Fruit fly (Drosophila melanogaster) whole organism, embryonic: ENCODE data around the gene Iyd.
A peak's percentile ranks its signal among the peaks of the same experiment; 100 is the strongest.

Experiments
- ATbp ChIP-seq: fragments of 200-800 bp; sonication (Bioruptor generic); optimal IDR thresholded peaks from 2 replicates; lab custom pipeline; 2017; ENCODE audit warnings: missing biosample characterization, mild to moderate bottlenecking, missing genetic modification characterization, missing genetic modification reagents
- Blimp-1 ChIP-seq: fragments of 200-800 bp; sonication (Bioruptor generic); optimal IDR thresholded peaks from 3 replicates; lab custom pipeline; 2018; ENCODE audit warnings: missing biosample characterization, missing genetic modification characterization, mild to moderate bottlenecking, moderate library complexity, missing genetic modification reagents
- CG11456 ChIP-seq: fragments of 200-800 bp; sonication (Bioruptor generic); IDR thresholded peaks from 3 replicates; pipeline ENCODE4 v1.3.6; 2022; ENCODE audit warnings: missing biosample characterization, missing genetic modification characterization
- CG11723 ChIP-seq: fragments of 200-800 bp; sonication (Bioruptor generic); optimal IDR thresholded peaks from 2 replicates; lab custom pipeline; 2017; ENCODE audit warnings: missing biosample characterization, mild to moderate bottlenecking, missing genetic modification characterization
- CG12219 ChIP-seq: fragments of 200-800 bp; sonication (Bioruptor generic); optimal IDR thresholded peaks from 3 replicates; lab custom pipeline; 2018; ENCODE audit warnings: missing biosample characterization, mild to moderate bottlenecking, missing genetic modification characterization
- CG12744 ChIP-seq: fragments of 200-800 bp; sonication (Bioruptor generic); optimal IDR thresholded peaks from 2 replicates; lab custom pipeline; 2016; ENCODE audit warnings: missing biosample characterization, missing genetic modification characterization
- CG12769 ChIP-seq: fragments of 200-800 bp; sonication (Bioruptor generic); optimal IDR thresholded peaks from 2 replicates; lab custom pipeline; 2019; ENCODE audit warnings: missing biosample characterization, mild to moderate bottlenecking, missing genetic modification characterization, moderate library complexity
- CG13894 ChIP-seq: fragments of 200-800 bp; sonication (Bioruptor generic); optimal IDR thresholded peaks from 3 replicates; lab custom pipeline; 2018; ENCODE audit warnings: missing biosample characterization, mild to moderate bottlenecking, missing genetic modification characterization, moderate library complexity
- CG15269 ChIP-seq: fragments of 200-800 bp; sonication (Bioruptor generic); optimal IDR thresholded peaks from 2 replicates; lab custom pipeline; 2018; ENCODE audit warnings: missing biosample characterization, mild to moderate bottlenecking, missing genetic modification characterization, moderate library complexity
- CG15601 ChIP-seq: fragments of 200-800 bp; sonication (Bioruptor generic); optimal IDR thresholded peaks from 3 replicates; lab custom pipeline; 2019; ENCODE audit warnings: missing biosample characterization, mild to moderate bottlenecking, missing genetic modification characterization, moderate library complexity
- CG16863 ChIP-seq: fragments of 200-800 bp; sonication (Bioruptor generic); optimal IDR thresholded peaks from 3 replicates; lab custom pipeline; 2016; ENCODE audit warnings: missing biosample characterization, missing genetic modification characterization
- CG2129 ChIP-seq: fragments of 200-800 bp; sonication (Bioruptor generic); IDR thresholded peaks from 2 replicates; pipeline ENCODE4 v1.3.6; 2022; ENCODE audit warnings: missing biosample characterization, missing genetic modification characterization; ENCODE audit not compliant: partially characterized antibody
- CG3838 ChIP-seq: fragments of 200-800 bp; sonication (Bioruptor generic); optimal IDR thresholded peaks from 3 replicates; lab custom pipeline; 2016; ENCODE audit warnings: missing biosample characterization, missing genetic modification characterization
- CG4820 ChIP-seq: fragments of 200-800 bp; sonication (Bioruptor generic); optimal IDR thresholded peaks from 3 replicates; lab custom pipeline; 2016; ENCODE audit warnings: missing biosample characterization, missing genetic modification characterization
- CG6765 ChIP-seq: fragments of 200-800 bp; sonication (Bioruptor generic); optimal IDR thresholded peaks from 3 replicates; lab custom pipeline; 2017; ENCODE audit warnings: missing biosample characterization, mild to moderate bottlenecking, missing genetic modification characterization
- CG7839 ChIP-seq: fragments of 200-800 bp; sonication (Bioruptor generic); optimal IDR thresholded peaks from 3 replicates; lab custom pipeline; 2018; ENCODE audit warnings: missing biosample characterization, mild to moderate bottlenecking, missing genetic modification characterization, moderate library complexity
- CG8290 ChIP-seq, 3 experiments: fragments of 200-800 bp; sonication (Bioruptor generic); optimal IDR thresholded peaks; 2 replicates each; lab custom pipeline; 2016 to 2019; ENCODE audit warnings: missing biosample characterization in 3 of 3, missing genetic modification characterization in 3 of 3, mild to moderate bottlenecking in 2 of 3, moderate library complexity in 1 of 3
- CG9437 ChIP-seq: fragments of 200-800 bp; sonication (Bioruptor generic); optimal IDR thresholded peaks from 2 replicates; lab custom pipeline; 2018; ENCODE audit warnings: missing biosample characterization, mild to moderate bottlenecking, missing genetic modification characterization
- CG9727 ChIP-seq: fragments of 200-800 bp; sonication (Bioruptor generic); optimal IDR thresholded peaks from 3 replicates; lab custom pipeline; 2017; ENCODE audit warnings: missing biosample characterization, mild to moderate bottlenecking, missing genetic modification characterization
- D ChIP-seq, 2 experiments: fragments of 200-800 bp in 1 of 2; fragments of >200 bp in 1 of 2; sonication (Bioruptor generic) in 1 of 2; optimal IDR thresholded peaks; 2 replicates in 1 of 2; 3 replicates in 1 of 2; lab custom pipeline; 2017; ENCODE audit warnings: mild to moderate bottlenecking in 1 of 2, missing biosample characterization in 1 of 2, missing genetic modification characterization in 1 of 2, missing genetic modification reagents in 1 of 2
- D19A ChIP-seq: fragments of 200-800 bp; optimal IDR thresholded peaks from 3 replicates; lab custom pipeline; 2019; ENCODE audit warnings: missing biosample characterization, mild to moderate bottlenecking, missing genetic modification characterization, moderate library complexity
- Drgx ChIP-seq: fragments of 200-800 bp; sonication (Bioruptor generic); IDR thresholded peaks from 2 replicates; pipeline ENCODE4 v1.3.6; 2022; ENCODE audit warnings: missing biosample characterization, missing genetic modification characterization
- Elba2 ChIP-seq: fragments of 200-800 bp; sonication (Bioruptor generic); optimal IDR thresholded peaks from 3 replicates; lab custom pipeline; 2016; ENCODE audit warnings: missing biosample characterization, missing genetic modification characterization
- Ets65A ChIP-seq: fragments of 200-800 bp; sonication (Bioruptor generic); peaks from one replicate; lab custom pipeline; 2016; ENCODE audit warnings: missing biosample characterization, missing genetic modification characterization
- Gsc ChIP-seq: fragments of 200-800 bp; sonication (Bioruptor generic); IDR thresholded peaks from 2 replicates; pipeline ENCODE4 v1.3.6; 2022; ENCODE audit warnings: missing biosample characterization, missing genetic modification characterization
- Hmr ChIP-seq: fragments of 200-800 bp; sonication (Bioruptor generic); optimal IDR thresholded peaks from 3 replicates; lab custom pipeline; 2017; ENCODE audit warnings: mild to moderate bottlenecking, missing biosample characterization, missing genetic modification reagents, missing genetic modification characterization
- Med ChIP-seq: fragments of 200-800 bp; sonication (Bioruptor generic); peaks from one replicate; lab custom pipeline; 2016; ENCODE audit warnings: missing biosample characterization, missing genetic modification characterization, mild to moderate bottlenecking, inconsistent platforms, moderate library complexity
- Mrtf ChIP-seq: fragments of 200-800 bp; sonication (Bioruptor generic); IDR thresholded peaks from 3 replicates; pipeline ENCODE4 v1.3.6; 2022; ENCODE audit warnings: missing biosample characterization, missing genetic modification characterization
- Opbp ChIP-seq: fragments of 200-800 bp; sonication (Bioruptor generic); IDR thresholded peaks from 3 replicates; pipeline ENCODE4 v1.3.6; 2022; ENCODE audit warnings: missing biosample characterization, missing genetic modification characterization; ENCODE audit not compliant: partially characterized antibody
- al ChIP-seq: fragments of 200-800 bp; sonication (Bioruptor generic); IDR thresholded peaks from 2 replicates; pipeline ENCODE4 v1.3.6; 2022; ENCODE audit warnings: missing biosample characterization, missing genetic modification characterization
- chinmo ChIP-seq: fragments of 200-800 bp; sonication (Bioruptor generic); IDR thresholded peaks from 4 replicates; pipeline ENCODE4 v1.3.6; 2022; ENCODE audit warnings: missing biosample characterization, missing genetic modification characterization; ENCODE audit not compliant: partially characterized antibody
- danr ChIP-seq: fragments of 200-800 bp; sonication (Bioruptor generic); IDR thresholded peaks from 2 replicates; pipeline ENCODE4 v1.3.6; 2022; ENCODE audit warnings: missing biosample characterization, missing genetic modification characterization
- ewg ChIP-seq: fragments of 200-800 bp; sonication (Bioruptor generic); optimal IDR thresholded peaks from 3 replicates; lab custom pipeline; 2017; ENCODE audit warnings: mild to moderate bottlenecking, missing biosample characterization, missing genetic modification reagents, missing genetic modification characterization
- eyg ChIP-seq: fragments of 200-800 bp; sonication (Bioruptor generic); optimal IDR thresholded peaks from 3 replicates; lab custom pipeline; 2016; ENCODE audit warnings: missing biosample characterization, missing genetic modification characterization
- gsb ChIP-seq: fragments of 200-800 bp; sonication (Bioruptor generic); IDR thresholded peaks from 2 replicates; pipeline ENCODE4 v1.3.6; 2022; ENCODE audit warnings: missing biosample characterization, missing genetic modification characterization
- hb ChIP-seq: fragments of 200-800 bp; sonication (Bioruptor generic); IDR thresholded peaks from 3 replicates; pipeline ENCODE4 v1.3.6; 2022; ENCODE audit warnings: missing biosample characterization, missing genetic modification characterization; ENCODE audit not compliant: partially characterized antibody
- kay ChIP-seq: fragments of 200-800 bp; sonication (Bioruptor generic); optimal IDR thresholded peaks from 2 replicates; lab custom pipeline; 2016; ENCODE audit warnings: missing biosample characterization, missing genetic modification characterization
- odd ChIP-seq: fragments of 200-800 bp; sonication (Bioruptor generic); optimal IDR thresholded peaks from 2 replicates; lab custom pipeline; 2017; ENCODE audit warnings: missing biosample characterization, mild to moderate bottlenecking, missing genetic modification characterization
- pros ChIP-seq: fragments of 200-800 bp; sonication (Bioruptor generic); optimal IDR thresholded peaks from 3 replicates; lab custom pipeline; 2019; ENCODE audit warnings: missing biosample characterization, mild to moderate bottlenecking, missing genetic modification characterization, moderate library complexity
- pzg ChIP-seq: fragments of 200-800 bp; sonication (Bioruptor generic); optimal IDR thresholded peaks from 3 replicates; lab custom pipeline; 2018; ENCODE audit warnings: missing biosample characterization, mild to moderate bottlenecking, missing genetic modification characterization, moderate library complexity
- row ChIP-seq: fragments of 200-800 bp; sonication (Bioruptor generic); IDR thresholded peaks from 3 replicates; pipeline ENCODE4 v1.3.6; 2022; ENCODE audit warnings: missing biosample characterization, missing genetic modification characterization
- slou ChIP-seq: fragments of 200-800 bp; sonication (Bioruptor generic); optimal IDR thresholded peaks from 3 replicates; lab custom pipeline; 2016; ENCODE audit warnings: missing biosample characterization, missing genetic modification characterization
- sug ChIP-seq: fragments of 200-800 bp; optimal IDR thresholded peaks from 2 replicates; lab custom pipeline; 2019; ENCODE audit warnings: missing biosample characterization, mild to moderate bottlenecking, missing genetic modification characterization, moderate library complexity
- tin ChIP-seq: fragments of 200-800 bp; sonication (Bioruptor generic); optimal IDR thresholded peaks from 3 replicates; lab custom pipeline; 2016; ENCODE audit warnings: missing biosample characterization, missing genetic modification characterization
- vfl ChIP-seq: fragments of 200-800 bp; sonication (Bioruptor generic); optimal IDR thresholded peaks from 2 replicates; lab custom pipeline; 2016; ENCODE audit warnings: missing biosample characterization, missing genetic modification characterization

Gene Iyd

dm6 chr3L:11053843-11054242 is 42.2 kb downstream of the Iyd start, which contains the start of gene CG7888 (continued):
- TF ChIP-seq vfl (no peak), ATbp (GFP tag; lab: Kevin White, UChicago) (no peak), CG9727 (GFP tag; lab: Kevin White, UChicago) (no peak), gsb (GFP tag; lab: Robert Waterston, UW) (no peak), slou (no peak), CG4820 (GFP tag; lab: Kevin White, UChicago) (no peak), CG15601 (tag; lab: Kevin White, UChicago) (no peak), CG16863 (GFP tag; lab: Kevin White, UChicago) (no peak), CG12769 (tag; lab: Kevin White, UChicago) (peak; percentile 3), al (GFP tag; lab: Robert Waterston, UW) (no peak), CG9437 (no peak), Opbp (GFP tag; lab: Robert Waterston, UW) (no peak), Med (peak; percentile 26), odd (no peak), Elba2 (GFP tag; lab: Kevin White, UChicago) (no peak), CG15269 (tag; lab: Kevin White, UChicago) (peak; percentile 13), CG12744 (GFP tag; lab: Kevin White, UChicago) (no peak), Gsc (no peak), D19A (tag; lab: Kevin White, UChicago) (peak; percentile 14), chinmo (GFP tag; lab: Robert Waterston, UW) (0 out of 4 replicates have a peak, but pooled peaks have one; percentile 23), ewg (GFP tag; lab: Kevin White, UChicago) (no peak), CG8290 (GFP tag; optimal IDR thresholded peaks at IDR 0.05; lab: Kevin White, UChicago) (no peak), CG8290 (tag; optimal IDR thresholded peaks at IDR 0.05; lab: Kevin White, UChicago) (peak in 1 of 2 experiments; percentile 46), row (GFP tag; lab: Robert Waterston, UW) (0 out of 3 replicates have a peak, but pooled peaks have one; percentile 11), CG13894 (tag; lab: Kevin White, UChicago) (peak; percentile 63), CG11723 (GFP tag; lab: Kevin White, UChicago) (no peak)

dm6 chr3L:11052760-11053259 is 43.2 kb downstream of the Iyd start:
- TF ChIP-seq Ets65A (GFP tag; lab: Kevin White, UChicago) (peak; percentile 91), sug (no peak), Drgx (GFP tag; lab: Robert Waterston, UW) (peak; percentile 57; the same call in 1 of the 2 replicates), ewg (GFP tag; lab: Kevin White, UChicago) (no peak), CG2129 (GFP tag; lab: Robert Waterston, UW) (no peak), pzg (no peak), kay (no peak)

DNA sequence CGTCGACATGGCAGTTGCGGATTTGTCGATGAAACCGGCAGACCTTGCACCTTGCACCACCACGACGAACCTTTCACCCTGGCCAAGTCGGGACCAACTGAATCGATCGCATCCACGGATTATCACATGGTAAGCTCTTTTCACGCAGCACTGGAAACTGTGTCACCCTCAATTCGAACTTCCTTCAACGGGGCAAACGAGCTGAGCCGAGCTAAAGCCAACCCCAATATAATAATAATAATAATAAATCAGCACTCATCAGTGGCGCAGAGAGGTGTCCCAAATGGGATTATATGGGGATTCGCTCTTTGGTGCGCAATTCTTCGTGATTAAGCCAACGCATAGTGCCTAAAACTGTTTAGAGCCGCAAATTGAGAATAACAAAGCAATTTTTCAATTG is 44.8 kb downstream of the Iyd start, which contains the start of gene CG43693:
TSS of gene CG43693 (minus strand) at position 101 of the 400 bp plus-strand sequence.
- TF ChIP-seq tin (GFP tag; lab: Kevin White, UChicago) (no peak), hb (0 out of 3 replicates have a peak, but pooled peaks have one; percentile 41)
- TF ChIP-seq, all 482 proteins: peak for 1

- TF ChIP-seq CG13894 (tag; lab: Kevin White, UChicago) = peak; percentile 54
- TF ChIP-seq CG11456 (GFP tag; lab: Robert Waterston, UW) = no peak
- peak; percentile 72 for TF ChIP-seq CG6765
- no peak for TF ChIP-seq Opbp (GFP tag; lab: Robert Waterston, UW)
- TF ChIP-seq eyg (GFP tag; lab: Kevin White, UChicago) = peak; percentile 4
- peak; percentile 6 for TF ChIP-seq CG7839 (tag; lab: Kevin White, UChicago)
- TF ChIP-seq CG11723 (GFP tag; lab: Kevin White, UChicago) = no peak
- TF ChIP-seq CG12219 = no peak
- TF ChIP-seq CG2129 (GFP tag; lab: Robert Waterston, UW) = no peak
- TF ChIP-seq CG3838 (GFP tag; lab: Kevin White, UChicago) = no peak
- TF ChIP-seq Blimp-1 (GFP tag; lab: Kevin White, UChicago) = no peak
- TF ChIP-seq D (optimal IDR thresholded peaks at IDR 0.05; lab: Kevin White, UChicago) = no peak
- no peak for TF ChIP-seq D (GFP tag; optimal IDR thresholded peaks at IDR 0.05; lab: Kevin White, UChicago)
- 0 out of 3 replicates have a peak, but pooled peaks have one; percentile 24 for TF ChIP-seq Mrtf (GFP tag; lab: Robert Waterston, UW)
- TF ChIP-seq Hmr (GFP tag; lab: Kevin White, UChicago) = peak; percentile 62
- no peak for TF ChIP-seq danr (GFP tag; lab: Robert Waterston, UW)
- no peak for TF ChIP-seq pros (GFP tag; lab: Kevin White, UChicago)
Measured at dm6 chr3L:11049414-11049813, 46.6 kb downstream of the Iyd start.
